Worm (Caenorhabditis elegans): Measurements from ENCODE around the gene ddl-1.
A peak's percentile ranks its signal among the peaks of the same experiment; 100 is the strongest.

The ddl-1 gene

ce11 chrII:5605538-5605945 lies 42.6 kb downstream of the ddl-1 start (continued):
- peak; percentile 93 for TF ChIP-seq lin-14 (GFP tag; optimal IDR thresholded peaks at IDR 0.05)
- TF ChIP-seq nhr-11 (tag; optimal IDR thresholded peaks at IDR 0.05) = no peak
- no peak for TF ChIP-seq ets-5 (GFP tag; IDR thresholded peaks at IDR 0.05)
- no peak for TF ChIP-seq fkh-8 (tag; optimal IDR thresholded peaks at IDR 0.05)
- TF ChIP-seq mep-1 (tag; optimal IDR thresholded peaks at IDR 0.05) = peak; percentile 29
- no peak for TF ChIP-seq lir-3 (tag; optimal IDR thresholded peaks at IDR 0.05; ENCODE audit: poor library complexity)
- TF ChIP-seq ama-1 (optimal IDR thresholded peaks at IDR 0.05) = no peak
- TF ChIP-seq tbx-2 (tag; optimal IDR thresholded peaks at IDR 0.05) = peak; percentile 74
- peak; percentile 31 for TF ChIP-seq nhr-237 (tag; optimal IDR thresholded peaks at IDR 0.05)
- peak in 2 of 3 experiments; percentile 1 to 4 for TF ChIP-seq ceh-82 (tag; optimal IDR thresholded peaks at IDR 0.05)
- TF ChIP-seq egl-27 (tag; optimal IDR thresholded peaks at IDR 0.05) = peak in 1 of 2 experiments; percentile 66
- no peak for TF ChIP-seq Y116A8C.19 (tag; optimal IDR thresholded peaks at IDR 0.05; ENCODE audit: borderline replicate concordance)
- no peak for TF ChIP-seq zip-4 (GFP tag; optimal IDR thresholded peaks at IDR 0.05)
- TF ChIP-seq snpc-4 (tag; optimal IDR thresholded peaks at IDR 0.05) = peak; percentile 3
- TF ChIP-seq pqm-1 (tag; optimal IDR thresholded peaks at IDR 0.05) = no peak
- no peak for TF ChIP-seq sptf-1 (tag; optimal IDR thresholded peaks at IDR 0.05)
- TF ChIP-seq irx-1 (tag; optimal IDR thresholded peaks at IDR 0.05) = peak; percentile 56
- TF ChIP-seq lsy-2 (tag; optimal IDR thresholded peaks at IDR 0.05) = peak; percentile 31 to 72
- no peak for TF ChIP-seq fkh-4 (tag; optimal IDR thresholded peaks at IDR 0.05; ENCODE audit: borderline replicate concordance)
- TF ChIP-seq sup-37 (GFP tag; optimal IDR thresholded peaks at IDR 0.05) = no peak
- TF ChIP-seq nhr-71 (tag; optimal IDR thresholded peaks at IDR 0.05) = peak; percentile 87
- peak; percentile 56 for TF ChIP-seq C16A3.4 (tag; optimal IDR thresholded peaks at IDR 0.05)
- no peak for TF ChIP-seq dsc-1 (tag; optimal IDR thresholded peaks at IDR 0.05)
- TF ChIP-seq sox-4 (tag; optimal IDR thresholded peaks at IDR 0.05) = no peak
- TF ChIP-seq lin-13 (GFP tag; optimal IDR thresholded peaks at IDR 0.05) = peak; percentile 3
- peak in 1 of 2 experiments; percentile 20 for TF ChIP-seq mdl-1 (tag; optimal IDR thresholded peaks at IDR 0.05)
- TF ChIP-seq egl-13 (tag; optimal IDR thresholded peaks at IDR 0.05) = no peak
- TF ChIP-seq aha-1 (tag; optimal IDR thresholded peaks at IDR 0.05) = no peak
- TF ChIP-seq isw-1 (GFP tag; IDR thresholded peaks at IDR 0.05) = no peak
- TF ChIP-seq hlh-4 (tag; optimal IDR thresholded peaks at IDR 0.05) = no peak
- TF ChIP-seq grh-1 (GFP tag; IDR thresholded peaks at IDR 0.05) = peak; percentile 82
- no peak for TF ChIP-seq F16B12.6 (tag; optimal IDR thresholded peaks at IDR 0.05)
- TF ChIP-seq lin-35 (GFP tag; optimal IDR thresholded peaks at IDR 0.05) = peak in 1 of 2 experiments; percentile 66
- peak; percentile 11 to 38 for TF ChIP-seq efl-1 (optimal IDR thresholded peaks at IDR 0.05)
- no peak for TF ChIP-seq efl-1 (GFP tag; optimal IDR thresholded peaks at IDR 0.05 in 1 of 2)
- no peak for TF ChIP-seq pag-3 (tag; optimal IDR thresholded peaks at IDR 0.05; ENCODE audit: borderline replicate concordance, insufficient read depth)
- no peak for TF ChIP-seq ceh-88 (GFP tag; IDR thresholded peaks at IDR 0.05)
- TF ChIP-seq nhr-47 (tag; optimal IDR thresholded peaks at IDR 0.05) = peak; percentile 55
- TF ChIP-seq nhr-84 (tag; optimal IDR thresholded peaks at IDR 0.05) = no peak
- TF ChIP-seq unc-98 (GFP tag; IDR thresholded peaks at IDR 0.05) = no peak
- peak; percentile 72 for TF ChIP-seq nhr-90 (tag; optimal IDR thresholded peaks at IDR 0.05; ENCODE audit: poor library complexity)
- TF ChIP-seq ceh-63 (GFP tag; optimal IDR thresholded peaks at IDR 0.05) = no peak
- TF ChIP-seq fkh-10 (GFP tag; optimal IDR thresholded peaks at IDR 0.05) = no peak
- TF ChIP-seq elt-3 (tag; optimal IDR thresholded peaks at IDR 0.05) = peak; percentile 76 to 99 (median 89)
- no peak for TF ChIP-seq nhr-12 (tag; optimal IDR thresholded peaks at IDR 0.05)
- peak; percentile 100 for TF ChIP-seq nhr-85 (tag)
- peak; percentile 93 for TF ChIP-seq nhr-20 (tag; optimal IDR thresholded peaks at IDR 0.05)
- peak; percentile 65 for TF ChIP-seq nhr-19 (GFP tag; conservative IDR thresholded peaks at IDR 0.05)
- TF ChIP-seq snu-23 (GFP tag; optimal IDR thresholded peaks at IDR 0.05) = peak; percentile 89
- TF ChIP-seq vab-15 (tag; optimal IDR thresholded peaks at IDR 0.05) = no peak

Measured in whole organism, L1 larva.